Worm (Caenorhabditis elegans): ENCODE measurements around the gene sec-16A.1.

DNA sequence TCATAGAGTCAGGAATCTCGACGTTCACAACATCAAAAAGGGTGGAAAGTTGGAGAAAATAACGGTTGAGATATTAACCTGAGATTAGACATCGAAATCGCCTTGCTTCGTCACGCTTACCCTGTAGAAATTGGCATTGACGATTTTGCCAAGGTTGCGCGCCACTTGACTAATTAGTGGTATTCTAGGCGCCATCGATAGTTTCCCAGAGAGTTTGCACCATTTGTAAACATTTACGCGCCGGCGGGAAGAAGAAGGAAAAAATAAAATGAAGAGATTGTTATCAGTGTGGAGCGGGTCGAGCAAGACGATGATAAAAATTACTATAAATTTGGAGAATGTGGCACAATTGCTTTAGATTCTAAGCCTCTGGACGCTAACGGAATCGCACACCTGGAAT lies 15.4 kb upstream of the sec-16A.1 start:
- TF ChIP-seq med-1 (GFP tag; optimal IDR thresholded peaks at IDR 0.05; ENCODE audit: insufficient read depth) (no peak), T22C8.4 (GFP tag; IDR thresholded peaks at IDR 0.05) (no peak)
